Worm (Caenorhabditis elegans) whole organism, L2 larva: ENCODE results near the gene F54B11.8.

Experiments
- ZK546.5 ChIP-seq: sonication (generic microtip); optimal IDR thresholded peaks from 2 replicates; lab custom pipeline; 2017; ENCODE audit warnings: missing biosample characterization, missing genetic modification characterization
- alr-1 ChIP-seq: fragments of 150-350 bp; optimal IDR thresholded peaks from 2 replicates; lab custom pipeline; 2014; ENCODE audit warnings: missing biosample characterization, missing genetic modification characterization
- aly-2 ChIP-seq: fragments of 150-350 bp; optimal IDR thresholded peaks from 2 replicates; lab custom pipeline; 2014; ENCODE audit warnings: missing biosample characterization, missing genetic modification characterization
- ceh-16 ChIP-seq: fragments of 150-350 bp; optimal IDR thresholded peaks from 2 replicates; lab custom pipeline; 2014; ENCODE audit warnings: missing biosample characterization, missing genetic modification characterization
- ceh-82 ChIP-seq: fragments of 150-350 bp; optimal IDR thresholded peaks from 2 replicates; lab custom pipeline; 2014; ENCODE audit warnings: missing biosample characterization, missing genetic modification characterization
- crh-2 ChIP-seq: sonication (generic microtip); optimal IDR thresholded peaks from 2 replicates; lab custom pipeline; 2017; ENCODE audit warnings: missing biosample characterization, missing genetic modification characterization
- elt-1 ChIP-seq: fragments of 150-350 bp; optimal IDR thresholded peaks from 2 replicates; lab custom pipeline; 2014; ENCODE audit warnings: missing biosample characterization, missing genetic modification characterization
- elt-3 ChIP-seq: sonication (generic microtip); optimal IDR thresholded peaks from 2 replicates; lab custom pipeline; 2017; ENCODE audit warnings: missing biosample characterization, missing genetic modification characterization
- lin-11 ChIP-seq: fragments of 150-350 bp; sonication (generic microtip); optimal IDR thresholded peaks from 2 replicates; lab custom pipeline; 2014; ENCODE audit warnings: missing biosample characterization, missing genetic modification characterization, inconsistent platforms, mixed read lengths
- lin-39 ChIP-seq: fragments of 150-350 bp; optimal IDR thresholded peaks from 2 replicates; lab custom pipeline; 2014; ENCODE audit warnings: missing biosample characterization, missing genetic modification reagents, missing genetic modification characterization
- lsy-2 ChIP-seq, 2 experiments: fragments of 150-350 bp in 1 of 2; sonication (generic microtip) in 1 of 2; optimal IDR thresholded peaks; 2 replicates each; lab custom pipeline; 2014 to 2017; ENCODE audit warnings: missing biosample characterization in 2 of 2, missing genetic modification characterization in 2 of 2
- mab-5 ChIP-seq: fragments of 150-350 bp; optimal IDR thresholded peaks from 2 replicates; lab custom pipeline; 2014; ENCODE audit warnings: missing biosample characterization, missing genetic modification characterization
- mbf-1 ChIP-seq: sonication (generic microtip); optimal IDR thresholded peaks from 2 replicates; lab custom pipeline; 2017; ENCODE audit warnings: missing biosample characterization, missing genetic modification characterization
- nhr-10 ChIP-seq: sonication (generic microtip); optimal IDR thresholded peaks from 2 replicates; lab custom pipeline; 2017; ENCODE audit warnings: missing biosample characterization, missing genetic modification characterization
- nhr-11 ChIP-seq: fragments of 150-350 bp; optimal IDR thresholded peaks from 2 replicates; lab custom pipeline; 2014; ENCODE audit warnings: missing biosample characterization, missing genetic modification characterization
- nhr-129 ChIP-seq: fragments of 150-350 bp; optimal IDR thresholded peaks from 2 replicates; lab custom pipeline; 2014; ENCODE audit warnings: missing biosample characterization, missing genetic modification characterization
- nhr-21 ChIP-seq: fragments of 150-350 bp; optimal IDR thresholded peaks from 2 replicates; lab custom pipeline; 2014; ENCODE audit warnings: missing biosample characterization, missing genetic modification characterization
- nhr-23 ChIP-seq: fragments of 150-350 bp; optimal IDR thresholded peaks from 2 replicates; lab custom pipeline; 2014; ENCODE audit warnings: missing biosample characterization, missing genetic modification reagents, missing genetic modification characterization
- nhr-25 ChIP-seq: fragments of 150-350 bp; sonication (generic microtip); optimal IDR thresholded peaks from 3 replicates; lab custom pipeline; 2014; ENCODE audit warnings: missing biosample characterization, missing genetic modification characterization
- nhr-6 ChIP-seq: fragments of 150-350 bp; optimal IDR thresholded peaks from 2 replicates; lab custom pipeline; 2014; ENCODE audit warnings: missing biosample characterization, missing genetic modification characterization
- nhr-77 ChIP-seq: fragments of 150-350 bp; optimal IDR thresholded peaks from 2 replicates; lab custom pipeline; 2014; ENCODE audit warnings: missing biosample characterization, missing genetic modification characterization
- sem-4 ChIP-seq: fragments of 150-350 bp; optimal IDR thresholded peaks from 2 replicates; lab custom pipeline; 2014; ENCODE audit warnings: missing biosample characterization, missing genetic modification reagents, missing genetic modification characterization
- skn-1 ChIP-seq: sonication (generic microtip); optimal IDR thresholded peaks from 2 replicates; lab custom pipeline; 2017; ENCODE audit warnings: missing biosample characterization, missing genetic modification characterization
- sma-9 ChIP-seq, 2 experiments: fragments of 150-350 bp in 1 of 2; sonication (generic microtip) in 1 of 2; optimal IDR thresholded peaks; 2 replicates each; lab custom pipeline; 2014 to 2016; ENCODE audit warnings: missing genetic modification characterization in 2 of 2, mild to moderate bottlenecking in 1 of 2, missing biosample characterization in 1 of 2, missing compliant biosample characterization in 1 of 2, missing genetic modification reagents in 1 of 2, moderate library complexity in 1 of 2
- snpc-4 ChIP-seq: fragments of 150-350 bp; optimal IDR thresholded peaks from 2 replicates; lab custom pipeline; 2014; ENCODE audit warnings: missing biosample characterization, missing genetic modification characterization
- unc-39 ChIP-seq: fragments of 150-350 bp; optimal IDR thresholded peaks from 2 replicates; lab custom pipeline; 2014; ENCODE audit warnings: missing biosample characterization, missing genetic modification characterization
- unc-55 ChIP-seq: fragments of 150-350 bp; sonication (generic microtip); optimal IDR thresholded peaks from 3 replicates; lab custom pipeline; 2014; ENCODE audit warnings: missing biosample characterization, missing genetic modification reagents, missing genetic modification characterization
- unc-62 ChIP-seq: fragments of 150-350 bp; optimal IDR thresholded peaks from 2 replicates; lab custom pipeline; 2014; ENCODE audit warnings: missing biosample characterization, missing genetic modification reagents, missing genetic modification characterization
- ztf-1 ChIP-seq: fragments of 200-800 bp; sonication (Bioruptor generic); conservative IDR thresholded peaks from 2 replicates; pipeline ENCODE4 v1.3.6; 2022; ENCODE audit warnings: missing genetic modification characterization, missing compliant biosample characterization
- ztf-11 ChIP-seq: sonication (generic microtip); optimal IDR thresholded peaks from 2 replicates; lab custom pipeline; 2017; ENCODE audit warnings: missing biosample characterization, missing genetic modification characterization
- ztf-4 ChIP-seq: fragments of 150-350 bp; optimal IDR thresholded peaks from 2 replicates; lab custom pipeline; 2014; ENCODE audit warnings: missing biosample characterization, missing genetic modification characterization

The F54B11.8 gene

ce11 chrX:13632245-13632644 is 28.5 kb upstream of the F54B11.8 start:
- TF ChIP-seq elt-1 (tag; lab: Kevin White, UChicago) (no peak), lin-39 (tag; lab: Kevin White, UChicago) (no peak), elt-3 (no peak), ZK546.5 (tag; lab: Kevin White, UChicago) (no peak), sem-4 (no peak), ztf-11 (tag; lab: Kevin White, UChicago) (no peak)

- TF ChIP-seq sma-9 (GFP tag; optimal IDR thresholded peaks at IDR 0.05; lab: Kevin White, UChicago) = peak; percentile 6
- TF ChIP-seq sma-9 (tag; optimal IDR thresholded peaks at IDR 0.05; lab: Kevin White, UChicago) = no peak
- no peak for TF ChIP-seq elt-1 (tag; lab: Kevin White, UChicago)
- TF ChIP-seq nhr-77 = no peak
Observed at ce11 chrX:13631122-13631672, 27.5 kb upstream of the F54B11.8 start, which contains the start of gene nlg-1. Gene nlg-1 (minus strand): TSS chrX:13631172.

- no peak for TF ChIP-seq mab-5 (tag; lab: Kevin White, UChicago)
- no peak for TF ChIP-seq sma-9 (GFP tag; optimal IDR thresholded peaks at IDR 0.05; lab: Kevin White, UChicago)
- no peak for TF ChIP-seq sma-9 (tag; optimal IDR thresholded peaks at IDR 0.05; lab: Kevin White, UChicago)
- TF ChIP-seq ceh-16 (tag; lab: Kevin White, UChicago) = no peak
- TF ChIP-seq aly-2 (tag; lab: Kevin White, UChicago) = no peak
- no peak for TF ChIP-seq unc-62 (GFP tag; lab: Kevin White, UChicago)
- TF ChIP-seq elt-3 = no peak
Observed at ce11 chrX:13621628-13622027, 17.9 kb upstream of the F54B11.8 start, which contains the start of gene Y12A6A.1. Gene Y12A6A.1 (minus strand): TSS chrX:13621728.

ce11 chrX:13618574-13618973 is 14.8 kb upstream of the F54B11.8 start, which contains the start of gene nlp-53:
Gene nlp-53 (plus strand): TSS chrX:13618874.
- TF ChIP-seq ztf-11 (tag; lab: Kevin White, UChicago) (no peak), unc-55 (GFP tag; lab: Kevin White, UChicago) (no peak), nhr-25 (tag; lab: Kevin White, UChicago) (no peak), nhr-77 (no peak), unc-39 (tag; lab: Kevin White, UChicago) (no peak), mab-5 (tag; lab: Kevin White, UChicago) (no peak), alr-1 (tag; lab: Kevin White, UChicago) (no peak), lin-11 (tag; lab: Kevin White, UChicago) (no peak), skn-1 (tag; lab: Kevin White, UChicago) (no peak), ztf-1 (GFP tag; lab: Robert Waterston, UW) (no peak), nhr-21 (no peak), ceh-82 (tag; lab: Kevin White, UChicago) (no peak)

ce11 chrX:13615181-13615580 is 11.5 kb upstream of the F54B11.8 start:
- TF ChIP-seq crh-2 (tag; lab: Kevin White, UChicago) (no peak), nhr-129 (tag; lab: Kevin White, UChicago) (no peak), elt-1 (tag; lab: Kevin White, UChicago) (no peak)

ce11 chrX:13610040-13610439 is 6.3 kb upstream of the F54B11.8 start:
- TF ChIP-seq nhr-6 (tag; lab: Kevin White, UChicago) (no peak), ztf-1 (GFP tag; lab: Robert Waterston, UW) (no peak), lin-11 (tag; lab: Kevin White, UChicago) (no peak), aly-2 (tag; lab: Kevin White, UChicago) (no peak), nhr-10 (tag; lab: Kevin White, UChicago) (no peak), snpc-4 (tag; lab: Kevin White, UChicago) (no peak), nhr-11 (tag; lab: Kevin White, UChicago) (no peak), lsy-2 (tag; optimal IDR thresholded peaks at IDR 0.05; lab: Kevin White, UChicago) (no peak), ZK546.5 (tag; lab: Kevin White, UChicago) (no peak), unc-62 (GFP tag; lab: Kevin White, UChicago) (no peak), nhr-21 (no peak), nhr-23 (no peak), nhr-129 (tag; lab: Kevin White, UChicago) (no peak), mbf-1 (tag; lab: Kevin White, UChicago) (no peak), crh-2 (tag; lab: Kevin White, UChicago) (no peak), unc-39 (tag; lab: Kevin White, UChicago) (no peak), mab-5 (tag; lab: Kevin White, UChicago) (no peak), sma-9 (GFP tag; optimal IDR thresholded peaks at IDR 0.05; lab: Kevin White, UChicago) (no peak), sma-9 (tag; optimal IDR thresholded peaks at IDR 0.05; lab: Kevin White, UChicago) (no peak), nhr-77 (no peak), ztf-4 (tag; lab: Kevin White, UChicago) (no peak)
- TF ChIP-seq, all 48 proteins: peak for 0
